Fruit fly (Drosophila melanogaster): ENCODE measurements around the gene CG2528.

- TF ChIP-seq GATAd (GFP tag; optimal IDR thresholded peaks at IDR 0.05) (no peak), Hr83 (GFP tag; optimal IDR thresholded peaks at IDR 0.05; ENCODE audit: poor library complexity, severe bottlenecking) (no peak), Hr78 (GFP tag; optimal IDR thresholded peaks at IDR 0.05) (no peak), Hnf4 (GFP tag; optimal IDR thresholded peaks at IDR 0.05) (no peak), Myc (optimal IDR thresholded peaks at IDR 0.05) (no peak), Jra (GFP tag; optimal IDR thresholded peaks at IDR 0.05) (no peak), pan (optimal IDR thresholded peaks at IDR 0.05) (no peak), psq (GFP tag; optimal IDR thresholded peaks at IDR 0.05) (no peak), CG9705 (GFP tag; optimal IDR thresholded peaks at IDR 0.05) (no peak), Vsx2 (GFP tag; optimal IDR thresholded peaks at IDR 0.05; ENCODE audit: partially characterized antibody) (no peak), HLH106 (tag; optimal IDR thresholded peaks at IDR 0.05) (no peak), Dfd (GFP tag; optimal IDR thresholded peaks at IDR 0.05) (no peak), dsf (GFP tag; optimal IDR thresholded peaks at IDR 0.05; ENCODE audit: borderline replicate concordance) (no peak), N (GFP tag; optimal IDR thresholded peaks at IDR 0.05) (no peak)
Observed at dm6 chr2L:21970698-21971395, 21.9 kb downstream of the CG2528 start.

All from whole organism, wandering third instar larva.